Worm (Caenorhabditis elegans) whole organism, L4 larva: ENCODE measurements around the gene ubc-13.
A peak's percentile ranks its signal among the peaks of the same experiment; 100 is the strongest.

Source experiments
- F10B5.3 ChIP-seq: sonication (generic microtip); optimal IDR thresholded peaks from 2 replicates; lab custom pipeline; 2016; ENCODE audit warnings: mild to moderate bottlenecking, missing genetic modification characterization, missing compliant biosample characterization
- F49E8.2 ChIP-seq: sonication (generic microtip); optimal IDR thresholded peaks from 2 replicates; lab custom pipeline; 2016; ENCODE audit warnings: missing compliant biosample characterization, mild to moderate bottlenecking, missing genetic modification characterization, borderline replicate concordance
- R02D3.7 ChIP-seq: fragments of 150-350 bp; sonication (generic microtip); optimal IDR thresholded peaks from 3 replicates; lab custom pipeline; 2014; ENCODE audit warnings: missing biosample characterization, missing genetic modification characterization
- T20F7.1 ChIP-seq: fragments of 200-800 bp; sonication (Bioruptor generic); optimal IDR thresholded peaks from 2 replicates; lab custom pipeline; 2018; ENCODE audit warnings: mild to moderate bottlenecking, missing genetic modification characterization, missing compliant biosample characterization
- Y5F2A.4 ChIP-seq: fragments of 200-800 bp; sonication (Bioruptor generic); optimal IDR thresholded peaks from 2 replicates; lab custom pipeline; 2018; ENCODE audit warnings: mild to moderate bottlenecking, missing genetic modification characterization, missing compliant biosample characterization
- Y75B8A.6 ChIP-seq: fragments of 200-800 bp; sonication (Bioruptor generic); IDR thresholded peaks from 2 replicates; pipeline ENCODE4 v1.3.6; 2022; ENCODE audit warnings: missing genetic modification reagents, missing genetic modification characterization, missing compliant biosample characterization
- ZK337.2 ChIP-seq: fragments of 200-800 bp; sonication (Bioruptor generic); IDR thresholded peaks from 2 replicates; pipeline ENCODE4 v1.3.6; 2022; ENCODE audit warnings: missing genetic modification reagents, missing genetic modification characterization, missing compliant biosample characterization
- ZK546.5 ChIP-seq, 2 experiments: sonication (generic microtip); optimal IDR thresholded peaks; 2 replicates each; lab custom pipeline; 2017; ENCODE audit warnings: missing biosample characterization in 2 of 2, missing genetic modification characterization in 2 of 2
- aly-2 ChIP-seq: sonication (generic microtip); optimal IDR thresholded peaks from 2 replicates; lab custom pipeline; 2018; ENCODE audit warnings: missing biosample characterization, missing genetic modification characterization
- ama-1 ChIP-seq: fragments of 150-350 bp; optimal IDR thresholded peaks from 2 replicates; lab custom pipeline; 2014; ENCODE audit warnings: inconsistent platforms, mixed read lengths
- arid-1 ChIP-seq: fragments of 200-800 bp; sonication (Bioruptor generic); conservative IDR thresholded peaks from 2 replicates; pipeline ENCODE4 v1.3.6; 2022; ENCODE audit warnings: missing genetic modification reagents, missing genetic modification characterization, missing compliant biosample characterization
- attf-4 ChIP-seq: sonication (generic microtip); optimal IDR thresholded peaks from 3 replicates; lab custom pipeline; 2017; ENCODE audit warnings: missing biosample characterization, missing genetic modification characterization
- ceh-44 ChIP-seq: fragments of 200-800 bp; sonication (Bioruptor generic); IDR thresholded peaks from 2 replicates; pipeline ENCODE4 v1.3.6; 2022; ENCODE audit warnings: missing genetic modification reagents, missing genetic modification characterization, missing compliant biosample characterization
- ceh-62 ChIP-seq: sonication (generic microtip); optimal IDR thresholded peaks from 2 replicates; lab custom pipeline; 2017; ENCODE audit warnings: missing biosample characterization, missing genetic modification characterization
- ceh-82 ChIP-seq: sonication (generic microtip); optimal IDR thresholded peaks from 2 replicates; lab custom pipeline; 2017; ENCODE audit warnings: missing biosample characterization, missing genetic modification characterization
- cey-2 ChIP-seq: sonication (generic microtip); optimal IDR thresholded peaks from 3 replicates; lab custom pipeline; 2017; ENCODE audit warnings: missing genetic modification characterization, mild to moderate bottlenecking, missing compliant biosample characterization, antibody characterized with exemption, borderline replicate concordance; ENCODE audit not compliant: insufficient read depth
- daf-12 ChIP-seq: fragments of 150-350 bp; optimal IDR thresholded peaks from 2 replicates; lab custom pipeline; 2014; ENCODE audit warnings: missing biosample characterization, missing genetic modification reagents, missing genetic modification characterization
- daf-16 ChIP-seq, 3 experiments: sonication (generic microtip); optimal IDR thresholded peaks; 2 replicates each; lab custom pipeline; 2016 to 2017; ENCODE audit warnings: missing genetic modification characterization in 3 of 3, missing genetic modification reagents in 3 of 3, mild to moderate bottlenecking in 2 of 3, missing compliant biosample characterization in 2 of 3, missing biosample characterization in 1 of 3, moderate library complexity in 1 of 3
- daf-8 ChIP-seq: fragments of 200-800 bp; sonication (Bioruptor generic); IDR thresholded peaks from 2 replicates; pipeline ENCODE4 v1.3.6; 2022; ENCODE audit warnings: missing genetic modification characterization, missing compliant biosample characterization
- dve-1 ChIP-seq: sonication (generic microtip); optimal IDR thresholded peaks from 2 replicates; lab custom pipeline; 2017; ENCODE audit warnings: antibody characterized with exemption, mild to moderate bottlenecking, missing genetic modification characterization, missing compliant biosample characterization; ENCODE audit not compliant: insufficient read depth
- egl-27 ChIP-seq: sonication (generic microtip); optimal IDR thresholded peaks from 3 replicates; lab custom pipeline; 2017; ENCODE audit warnings: missing biosample characterization, missing genetic modification reagents, missing genetic modification characterization
- egl-43 ChIP-seq: fragments of 200-800 bp; sonication (Bioruptor generic); IDR thresholded peaks from 2 replicates; pipeline ENCODE4 v1.3.6; 2022; ENCODE audit warnings: missing genetic modification reagents, missing genetic modification characterization, missing compliant biosample characterization
- fkh-10 ChIP-seq: fragments of 150-350 bp; optimal IDR thresholded peaks from 2 replicates; lab custom pipeline; 2014; ENCODE audit warnings: missing biosample characterization, missing genetic modification reagents, missing genetic modification characterization
- fos-1 ChIP-seq: fragments of 150-350 bp; optimal IDR thresholded peaks from 2 replicates; lab custom pipeline; 2014; ENCODE audit warnings: missing biosample characterization, missing genetic modification characterization
- hif-1 ChIP-seq, 2 experiments: sonication (generic microtip); optimal IDR thresholded peaks; 2 replicates each; lab custom pipeline; 2016 to 2017; ENCODE audit warnings: missing compliant biosample characterization in 2 of 2, missing genetic modification characterization in 2 of 2, missing genetic modification reagents in 2 of 2, missing genotype in 2 of 2, mild to moderate bottlenecking in 1 of 2
- hmg-1.1 ChIP-seq: fragments of 200-800 bp; sonication (Bioruptor generic); IDR thresholded peaks from 2 replicates; pipeline ENCODE4 v1.3.6; 2022; ENCODE audit warnings: missing genetic modification reagents, missing genetic modification characterization, missing compliant biosample characterization
- lim-7 ChIP-seq: fragments of 200-800 bp; sonication (Bioruptor generic); IDR thresholded peaks from 2 replicates; pipeline ENCODE4 v1.3.6; 2022; ENCODE audit warnings: missing genetic modification characterization, missing compliant biosample characterization
- lin-13 ChIP-seq: fragments of 150-350 bp; optimal IDR thresholded peaks from 2 replicates; lab custom pipeline; 2014; ENCODE audit warnings: missing biosample characterization, missing genetic modification reagents, missing genetic modification characterization
- lin-15B ChIP-seq: fragments of 150-350 bp; sonication (generic microtip); optimal IDR thresholded peaks from 3 replicates; lab custom pipeline; 2014; ENCODE audit warnings: missing biosample characterization, missing genetic modification characterization
- lir-3 ChIP-seq: sonication (generic microtip); optimal IDR thresholded peaks from 2 replicates; lab custom pipeline; 2016; ENCODE audit warnings: mild to moderate bottlenecking, missing genetic modification characterization, missing compliant biosample characterization
- lsy-2 ChIP-seq, 2 experiments: fragments of 150-350 bp in 1 of 2; sonication (generic microtip) in 1 of 2; optimal IDR thresholded peaks; 2 replicates each; lab custom pipeline; 2014 to 2017; ENCODE audit warnings: missing biosample characterization in 2 of 2, missing genetic modification characterization in 2 of 2
- madf-5 ChIP-seq, 2 experiments: fragments of 200-800 bp; sonication (Bioruptor generic); IDR thresholded peaks; 2 replicates each; pipeline ENCODE4 v1.3.6; 2022; ENCODE audit warnings: missing compliant biosample characterization in 2 of 2, missing genetic modification characterization in 2 of 2
- madf-9 ChIP-seq: fragments of 200-800 bp; sonication (Bioruptor generic); conservative IDR thresholded peaks from 2 replicates; pipeline ENCODE4 v1.3.6; 2022; ENCODE audit warnings: missing genetic modification reagents, missing genetic modification characterization, missing compliant biosample characterization
- mdt-29 ChIP-seq: fragments of 200-800 bp; sonication (Bioruptor generic); IDR thresholded peaks from 2 replicates; pipeline ENCODE4 v1.3.6; 2022; ENCODE audit warnings: missing genetic modification reagents, missing genetic modification characterization, missing compliant biosample characterization
- mep-1 ChIP-seq: fragments of 150-350 bp; sonication (generic microtip); optimal IDR thresholded peaks from 3 replicates; lab custom pipeline; 2014; ENCODE audit warnings: missing biosample characterization, missing genetic modification characterization
- mxl-2 ChIP-seq: fragments of 200-800 bp; sonication (Bioruptor generic); conservative IDR thresholded peaks from 2 replicates; pipeline ENCODE4 v1.3.6; 2022; ENCODE audit warnings: missing genetic modification reagents, missing genetic modification characterization, missing compliant biosample characterization
- nhr-11 ChIP-seq: fragments of 150-350 bp; optimal IDR thresholded peaks from 2 replicates; lab custom pipeline; 2014; ENCODE audit warnings: missing biosample characterization, missing genetic modification characterization
- nhr-111 ChIP-seq: fragments of 200-800 bp; sonication (Bioruptor generic); optimal IDR thresholded peaks from 2 replicates; lab custom pipeline; 2018; ENCODE audit warnings: mild to moderate bottlenecking, missing genetic modification characterization, missing compliant biosample characterization
- nhr-237 ChIP-seq: sonication (generic microtip); optimal IDR thresholded peaks from 2 replicates; lab custom pipeline; 2017; ENCODE audit warnings: missing biosample characterization, missing genetic modification characterization
- nhr-25 ChIP-seq: sonication (generic microtip); optimal IDR thresholded peaks from 2 replicates; lab custom pipeline; 2017; ENCODE audit warnings: missing genetic modification characterization, mild to moderate bottlenecking, missing compliant biosample characterization, antibody characterized with exemption, moderate library complexity, borderline replicate concordance; ENCODE audit not compliant: insufficient read depth
- nhr-42 ChIP-seq: fragments of 200-800 bp; sonication (Bioruptor generic); IDR thresholded peaks from 2 replicates; pipeline ENCODE4 v1.3.6; 2022; ENCODE audit warnings: missing genetic modification characterization, missing compliant biosample characterization
- nhr-48 ChIP-seq: sonication (generic microtip); optimal IDR thresholded peaks from 2 replicates; lab custom pipeline; 2016; ENCODE audit warnings: mild to moderate bottlenecking, missing genetic modification characterization, missing compliant biosample characterization
- php-3 ChIP-seq: fragments of 200-800 bp; sonication (Bioruptor generic); IDR thresholded peaks from 2 replicates; pipeline ENCODE4 v1.3.6; 2022; ENCODE audit warnings: missing genetic modification reagents, missing genetic modification characterization, missing compliant biosample characterization
- pqm-1 ChIP-seq: sonication (generic microtip); optimal IDR thresholded peaks from 2 replicates; lab custom pipeline; 2017; ENCODE audit warnings: missing biosample characterization, missing genetic modification characterization
- rbr-2 ChIP-seq: sonication (generic microtip); optimal IDR thresholded peaks from 2 replicates; lab custom pipeline; 2016; ENCODE audit warnings: missing genotype, missing genetic modification characterization, missing compliant biosample characterization
- skn-1 ChIP-seq: fragments of 150-350 bp; optimal IDR thresholded peaks from 2 replicates; lab custom pipeline; 2014; ENCODE audit warnings: missing biosample characterization, missing genetic modification characterization
- snpc-1.2 ChIP-seq: fragments of 200-800 bp; sonication (Bioruptor generic); IDR thresholded peaks from 2 replicates; pipeline ENCODE4 v1.3.6; 2022; ENCODE audit warnings: missing genetic modification reagents, missing genetic modification characterization, missing compliant biosample characterization
- spr-1 ChIP-seq: sonication (generic microtip); optimal IDR thresholded peaks from 2 replicates; lab custom pipeline; 2016; ENCODE audit warnings: mild to moderate bottlenecking, missing genetic modification characterization, missing compliant biosample characterization
- tag-97 ChIP-seq: fragments of 200-800 bp; sonication (Bioruptor generic); IDR thresholded peaks from 2 replicates; pipeline ENCODE4 v1.3.6; 2022; ENCODE audit warnings: missing genetic modification characterization, missing compliant biosample characterization
- tra-1 ChIP-seq: fragments of 200-800 bp; sonication (Bioruptor generic); IDR thresholded peaks from 2 replicates; pipeline ENCODE4 v1.3.6; 2022; ENCODE audit warnings: missing genetic modification reagents, missing genetic modification characterization, missing compliant biosample characterization
- zag-1 ChIP-seq: fragments of 150-350 bp; optimal IDR thresholded peaks from 2 replicates; lab custom pipeline; 2014; ENCODE audit warnings: missing biosample characterization, missing genetic modification characterization
- zip-11 ChIP-seq: fragments of 200-800 bp; sonication (Bioruptor generic); IDR thresholded peaks from 2 replicates; pipeline ENCODE4 v1.3.6; 2022; ENCODE audit warnings: missing genetic modification characterization, missing compliant biosample characterization

ubc-13 gene

DNA sequence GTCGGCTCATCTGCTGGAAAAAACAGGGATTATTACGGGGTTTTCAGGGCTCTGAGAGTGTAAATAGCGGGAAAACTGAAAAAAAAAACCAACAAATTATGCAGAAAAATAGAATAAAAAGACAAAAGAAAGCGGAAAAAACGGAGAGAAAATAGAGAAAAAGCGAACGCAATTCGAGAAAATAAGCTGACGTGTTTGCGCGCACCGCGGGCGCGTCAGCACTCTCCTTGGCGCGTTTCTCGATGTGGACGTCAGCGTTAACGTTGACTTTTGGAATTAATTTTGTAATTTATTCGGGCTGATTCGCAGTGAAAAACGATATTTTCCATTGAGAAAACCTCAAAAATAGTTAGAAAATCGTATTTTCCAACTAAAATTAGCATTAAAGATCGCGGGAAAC, 2.9 kb upstream of the ubc-13 start, which contains the start of gene manf-1 (continued):
- TF ChIP-seq Y75B8A.6 (no peak), snpc-1.2 (GFP tag; lab: Robert Waterston, UW) (no peak), ama-1 (lab: Kevin White, UChicago) (no peak), spr-1 (peak; percentile 3), nhr-237 (no peak), nhr-48 (tag; lab: Kevin White, UChicago) (no peak), tra-1 (GFP tag; lab: Robert Waterston, UW) (no peak), lir-3 (tag; lab: Kevin White, UChicago) (no peak), nhr-111 (GFP tag; lab: Kevin White, UChicago) (no peak), mdt-29 (GFP tag; lab: Robert Waterston, UW) (no peak), hmg-1.1 (GFP tag; lab: Robert Waterston, UW) (peak; percentile 65), zip-11 (no peak), fkh-10 (no peak), lin-15B (tag; lab: Kevin White, UChicago) (no peak), ceh-82 (tag; lab: Kevin White, UChicago) (no peak), cey-2 (no peak), daf-8 (GFP tag; lab: Robert Waterston, UW) (no peak), ZK546.5 (tag; optimal IDR thresholded peaks at IDR 0.05; lab: Kevin White, UChicago) (no peak), php-3 (GFP tag; lab: Robert Waterston, UW) (no peak), madf-5 (GFP tag; IDR thresholded peaks at IDR 0.05; lab: Robert Waterston, UW) (no peak), attf-4 (no peak), zag-1 (tag; lab: Kevin White, UChicago) (no peak), madf-9 (GFP tag; lab: Robert Waterston, UW) (no peak), mep-1 (tag; lab: Kevin White, UChicago) (peak; percentile 66), arid-1 (GFP tag; lab: Robert Waterston, UW) (peak; percentile 69), ceh-62 (tag; lab: Kevin White, UChicago) (no peak), nhr-25 (no peak), lim-7 (GFP tag; lab: Robert Waterston, UW) (no peak), aly-2 (tag; lab: Kevin White, UChicago) (no peak), egl-27 (tag; lab: Kevin White, UChicago) (no peak), daf-16 (GFP tag; optimal IDR thresholded peaks at IDR 0.05; lab: Kevin White, UChicago) (no peak), daf-16 (tag; optimal IDR thresholded peaks at IDR 0.05; lab: Kevin White, UChicago) (peak; percentile 57), skn-1 (tag; lab: Kevin White, UChicago) (no peak), hif-1 (tag; optimal IDR thresholded peaks at IDR 0.05; lab: Kevin White, UChicago) (peak in 1 of 2 experiments; percentile 47), Y5F2A.4 (GFP tag; lab: Kevin White, UChicago) (no peak), R02D3.7 (tag; lab: Kevin White, UChicago) (no peak), lsy-2 (tag; optimal IDR thresholded peaks at IDR 0.05; lab: Kevin White, UChicago) (peak in 1 of 2 experiments; percentile 87), ceh-44 (GFP tag; lab: Robert Waterston, UW) (no peak), dve-1 (tag; lab: Kevin White, UChicago) (peak; percentile 77), pqm-1 (no peak), nhr-42 (no peak), F10B5.3 (tag; lab: Kevin White, UChicago) (no peak), mxl-2 (GFP tag; lab: Robert Waterston, UW) (no peak), daf-12 (tag; lab: Kevin White, UChicago) (no peak), F49E8.2 (tag; lab: Kevin White, UChicago) (no peak), egl-43 (GFP tag; lab: Robert Waterston, UW) (no peak), lin-13 (GFP tag; lab: Kevin White, UChicago) (peak; percentile 32), ZK337.2 (GFP tag; lab: Robert Waterston, UW) (no peak), rbr-2 (tag; lab: Kevin White, UChicago) (peak; percentile 54), nhr-11 (tag; lab: Kevin White, UChicago) (peak; percentile 20), T20F7.1 (GFP tag; lab: Kevin White, UChicago) (no peak), tag-97 (GFP tag; lab: Robert Waterston, UW) (no peak), fos-1 (tag; lab: Kevin White, UChicago) (no peak)
